Fruit fly (Drosophila melanogaster) whole organism, embryonic: ENCODE data around the gene CG14696.

ENCODE experiments used
- CG7372 ChIP-seq: fragments of 200-800 bp; sonication (Bioruptor generic); IDR thresholded peaks from 2 replicates; pipeline ENCODE4 v1.3.6; 2022; ENCODE audit warnings: missing biosample characterization, missing genetic modification characterization
- CG8924 ChIP-seq: fragments of 200-800 bp; optimal IDR thresholded peaks from 3 replicates; lab custom pipeline; 2019; ENCODE audit warnings: missing biosample characterization, mild to moderate bottlenecking, missing genetic modification characterization, moderate library complexity

- TF ChIP-seq CG8924 (tag; lab: Kevin White, UChicago) (no peak), CG7372 (GFP tag; lab: Robert Waterston, UW) (no peak)
Observed at dm6 chr3R:10850636-10851035, 34.2 kb downstream of the CG14696 start.
